Fruit fly (Drosophila melanogaster) Kc167 (cell line): ENCODE measurements around the gene JMJD4.

Experiments
- Sin3A ChIP-seq: fragments of >200 bp; optimal IDR thresholded peaks from 2 replicates; lab custom pipeline; 2018; ENCODE audit warnings: missing external identifiers
- psq ChIP-seq: fragments of >200 bp; optimal IDR thresholded peaks from 2 replicates; lab custom pipeline; 2017; ENCODE audit warnings: missing external identifiers
- ttk ChIP-seq: sonication (Bioruptor generic); optimal IDR thresholded peaks from 2 replicates; lab custom pipeline; 2017; ENCODE audit warnings: missing external identifiers

DNA sequence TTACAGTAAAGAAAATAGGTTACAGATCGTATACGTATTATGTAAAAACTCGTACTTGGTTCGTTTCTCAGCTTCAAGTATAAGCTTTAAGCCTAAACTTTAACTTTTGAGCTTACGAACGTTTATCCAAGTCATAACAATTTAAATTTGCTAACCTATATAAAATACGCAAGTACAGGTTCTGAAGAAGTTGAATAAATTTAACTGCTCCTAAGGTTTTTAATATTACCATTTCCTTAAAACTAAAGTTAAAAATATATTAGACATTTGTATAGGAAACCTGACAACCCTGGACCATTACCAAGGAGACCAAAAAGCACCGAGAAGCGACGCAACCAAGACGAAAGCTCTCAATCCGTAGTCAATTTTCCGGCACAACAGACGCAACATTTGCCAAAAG, 39.4 kb downstream of the JMJD4 start, which contains the start of gene CG5758:
- no peak for TF ChIP-seq psq (lab: Kevin White, UChicago)
- TF ChIP-seq Sin3A (lab: Kevin White, UChicago) = no peak
- TF ChIP-seq ttk = no peak
